Worm (Caenorhabditis elegans) whole organism, mixed stage, embryonic: Measurements from ENCODE around the gene T24C4.3.

Source experiments
- M03D4.4 ChIP-seq: sonication (generic microtip); optimal IDR thresholded peaks from 2 replicates; lab custom pipeline; 2017; ENCODE audit warnings: mild to moderate bottlenecking, missing genetic modification characterization, missing compliant biosample characterization
- bed-3 ChIP-seq: fragments of 200-800 bp; sonication (Bioruptor generic); optimal IDR thresholded peaks from 3 replicates; lab custom pipeline; 2018; ENCODE audit warnings: mild to moderate bottlenecking, missing genetic modification characterization, moderate library complexity, missing compliant biosample characterization
- blmp-1 ChIP-seq: fragments of 150-350 bp; optimal IDR thresholded peaks from 2 replicates; lab custom pipeline; 2014; ENCODE audit warnings: missing biosample characterization, missing genetic modification characterization
- ceh-39 ChIP-seq: fragments of 150-350 bp; optimal IDR thresholded peaks from 2 replicates; lab custom pipeline; 2014; ENCODE audit warnings: missing biosample characterization, missing genetic modification characterization
- ceh-43 ChIP-seq: fragments of 200-800 bp; sonication (Bioruptor generic); optimal IDR thresholded peaks from 2 replicates; lab custom pipeline; 2018; ENCODE audit warnings: mild to moderate bottlenecking, missing genetic modification characterization, moderate library complexity, missing compliant biosample characterization
- ceh-83 ChIP-seq: fragments of 200-800 bp; sonication (Bioruptor generic); optimal IDR thresholded peaks from 2 replicates; lab custom pipeline; 2018; ENCODE audit warnings: mild to moderate bottlenecking, missing genetic modification characterization, missing compliant biosample characterization
- ces-1 ChIP-seq: fragments of 150-350 bp; optimal IDR thresholded peaks from 2 replicates; lab custom pipeline; 2014; ENCODE audit warnings: missing biosample characterization, missing genetic modification reagents, missing genetic modification characterization
- cnd-1 ChIP-seq: fragments of 200-800 bp; sonication (Bioruptor generic); optimal IDR thresholded peaks from 2 replicates; lab custom pipeline; 2018; ENCODE audit warnings: mild to moderate bottlenecking, missing genetic modification characterization, missing compliant biosample characterization
- drap-1 ChIP-seq: fragments of 200-800 bp; sonication (Bioruptor generic); optimal IDR thresholded peaks from 3 replicates; lab custom pipeline; 2018; ENCODE audit warnings: mild to moderate bottlenecking, missing genetic modification characterization, missing compliant biosample characterization
- elt-1 ChIP-seq: sonication (generic microtip); optimal IDR thresholded peaks from 2 replicates; lab custom pipeline; 2017; ENCODE audit warnings: missing genetic modification characterization, mild to moderate bottlenecking, missing compliant biosample characterization, antibody characterized with exemption, moderate library complexity, borderline replicate concordance; ENCODE audit not compliant: insufficient read depth
- elt-3 ChIP-seq: fragments of 150-350 bp; optimal IDR thresholded peaks from 2 replicates; lab custom pipeline; 2014; ENCODE audit warnings: missing biosample characterization, missing genetic modification characterization
- ham-2 ChIP-seq: fragments of 200-800 bp; sonication (Bioruptor generic); optimal IDR thresholded peaks from 2 replicates; lab custom pipeline; 2018; ENCODE audit warnings: mild to moderate bottlenecking, missing genetic modification characterization, missing compliant biosample characterization
- hlh-1 ChIP-seq: fragments of 150-350 bp; optimal IDR thresholded peaks from 2 replicates; lab custom pipeline; 2014; ENCODE audit warnings: missing biosample characterization, missing genetic modification reagents, missing genetic modification characterization
- lin-13 ChIP-seq: fragments of 150-350 bp; optimal IDR thresholded peaks from 2 replicates; lab custom pipeline; 2014; ENCODE audit warnings: missing biosample characterization, missing genetic modification characterization
- lin-32 ChIP-seq: fragments of 200-800 bp; sonication (Bioruptor generic); optimal IDR thresholded peaks from 2 replicates; lab custom pipeline; 2018; ENCODE audit warnings: mild to moderate bottlenecking, missing genetic modification characterization, missing compliant biosample characterization
- lsy-2 ChIP-seq: fragments of 150-350 bp; optimal IDR thresholded peaks from 2 replicates; lab custom pipeline; 2014; ENCODE audit warnings: missing biosample characterization, missing genetic modification characterization
- mab-5 ChIP-seq: fragments of 150-350 bp; optimal IDR thresholded peaks from 2 replicates; lab custom pipeline; 2014; ENCODE audit warnings: missing biosample characterization, missing genetic modification characterization
- mep-1 ChIP-seq: fragments of 150-350 bp; optimal IDR thresholded peaks from 2 replicates; lab custom pipeline; 2017; ENCODE audit warnings: missing biosample characterization, missing genetic modification reagents, missing genetic modification characterization, inconsistent platforms
- mls-2 ChIP-seq: sonication (generic microtip); optimal IDR thresholded peaks from 2 replicates; lab custom pipeline; 2016; ENCODE audit warnings: mild to moderate bottlenecking, missing genetic modification characterization, moderate library complexity, missing compliant biosample characterization
- nhr-12 ChIP-seq: fragments of 150-350 bp; optimal IDR thresholded peaks from 2 replicates; lab custom pipeline; 2014; ENCODE audit warnings: missing biosample characterization, missing genetic modification characterization
- nhr-2 ChIP-seq: fragments of 150-350 bp; optimal IDR thresholded peaks from 2 replicates; lab custom pipeline; 2014; ENCODE audit warnings: missing biosample characterization, missing genetic modification characterization
- nhr-237 ChIP-seq: fragments of 150-350 bp; optimal IDR thresholded peaks from 2 replicates; lab custom pipeline; 2014; ENCODE audit warnings: missing biosample characterization, missing genetic modification characterization
- nhr-28 ChIP-seq: fragments of 150-350 bp; optimal IDR thresholded peaks from 2 replicates; lab custom pipeline; 2014; ENCODE audit warnings: missing biosample characterization, missing genetic modification characterization
- nhr-76 ChIP-seq: sonication (generic microtip); optimal IDR thresholded peaks from 2 replicates; lab custom pipeline; 2017; ENCODE audit warnings: missing biosample characterization, missing genetic modification characterization
- pha-4 ChIP-seq: fragments of 150-350 bp; optimal IDR thresholded peaks from 2 replicates; lab custom pipeline; 2018; ENCODE audit warnings: missing biosample characterization, missing genetic modification reagents, missing genetic modification characterization
- sem-2 ChIP-seq: fragments of 200-800 bp; sonication (Bioruptor generic); optimal IDR thresholded peaks from 2 replicates; lab custom pipeline; 2018; ENCODE audit warnings: mild to moderate bottlenecking, missing genetic modification characterization, missing compliant biosample characterization
- snpc-4 ChIP-seq: fragments of 150-350 bp; optimal IDR thresholded peaks from 2 replicates; lab custom pipeline; 2014; ENCODE audit warnings: missing biosample characterization, missing genetic modification characterization
- sptf-1 ChIP-seq: sonication (generic microtip); optimal IDR thresholded peaks from 2 replicates; lab custom pipeline; 2017; ENCODE audit warnings: mild to moderate bottlenecking, missing genetic modification characterization, moderate library complexity, missing compliant biosample characterization
- tbx-8 ChIP-seq: fragments of 200-800 bp; sonication (Bioruptor generic); optimal IDR thresholded peaks from 2 replicates; lab custom pipeline; 2018; ENCODE audit warnings: mild to moderate bottlenecking, missing genetic modification characterization, moderate library complexity, missing compliant biosample characterization
- unc-120 ChIP-seq: sonication (generic microtip); optimal IDR thresholded peaks from 2 replicates; lab custom pipeline; 2017; ENCODE audit warnings: missing genetic modification characterization, missing compliant biosample characterization; ENCODE audit not compliant: poor library complexity, severe bottlenecking
- unc-62 ChIP-seq: fragments of 150-350 bp; optimal IDR thresholded peaks from 2 replicates; lab custom pipeline; 2014; ENCODE audit warnings: missing biosample characterization, missing genetic modification reagents, missing genetic modification characterization
- zip-8 ChIP-seq: fragments of 150-350 bp; optimal IDR thresholded peaks from 2 replicates; lab custom pipeline; 2014; ENCODE audit warnings: missing biosample characterization, missing genetic modification characterization
- ztf-11 ChIP-seq: fragments of 150-350 bp; optimal IDR thresholded peaks from 2 replicates; lab custom pipeline; 2014; ENCODE audit warnings: missing biosample characterization, missing genetic modification characterization

The T24C4.3 gene

DNA sequence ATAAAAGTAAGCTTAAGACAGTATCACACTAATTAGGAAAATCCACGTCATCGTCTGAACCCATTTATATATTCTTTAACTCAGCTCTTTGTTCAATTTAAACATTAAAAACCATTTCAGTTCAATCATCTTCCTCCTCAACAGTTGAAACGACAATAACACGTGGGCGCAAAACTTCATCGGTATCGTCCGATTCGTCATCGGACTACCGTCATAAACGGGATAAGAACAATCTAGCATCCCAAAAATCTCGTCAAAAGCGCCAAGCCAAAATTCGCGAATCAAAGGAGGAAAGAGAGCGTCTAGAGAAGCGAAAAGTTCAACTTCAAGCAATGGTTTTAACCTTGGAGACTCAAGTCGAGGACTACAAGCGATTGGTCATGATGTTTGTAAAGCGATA lies 37.1 kb downstream of the T24C4.3 start:
- TF ChIP-seq lin-32 (GFP tag; lab: Kevin White, UChicago) (no peak), mls-2 (tag; lab: Kevin White, UChicago) (no peak), lin-13 (tag; lab: Kevin White, UChicago) (no peak), ham-2 (GFP tag; lab: Kevin White, UChicago) (no peak), pha-4 (tag; lab: Kevin White, UChicago) (no peak), unc-62 (GFP tag; lab: Kevin White, UChicago) (no peak), sem-2 (GFP tag; lab: Kevin White, UChicago) (no peak), zip-8 (tag; lab: Kevin White, UChicago) (no peak), tbx-8 (GFP tag; lab: Kevin White, UChicago) (no peak), M03D4.4 (tag; lab: Kevin White, UChicago) (no peak), nhr-2 (no peak), elt-1 (no peak), nhr-237 (tag; lab: Kevin White, UChicago) (no peak), lsy-2 (tag; lab: Kevin White, UChicago) (no peak), unc-120 (no peak), nhr-28 (no peak)

DNA sequence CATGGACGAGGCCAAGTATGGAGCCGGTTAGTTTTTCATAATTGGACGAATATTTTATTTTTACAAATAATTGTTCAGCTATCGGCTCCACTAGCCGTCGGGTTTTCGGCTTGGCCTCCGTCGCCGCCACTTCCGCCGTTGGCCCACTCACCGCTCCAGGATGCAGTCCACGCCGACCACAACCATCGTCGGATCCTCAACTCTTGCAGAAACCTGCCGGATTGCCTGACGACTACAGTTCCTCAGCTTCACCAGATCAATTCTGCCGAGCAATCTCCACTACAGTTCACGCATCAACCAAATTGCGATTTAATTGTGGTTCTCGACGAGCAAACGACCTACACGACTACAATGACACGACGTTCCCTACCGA lies 37.8 kb downstream of the T24C4.3 start:
- TF ChIP-seq nhr-237 (tag; lab: Kevin White, UChicago): no peak
- TF ChIP-seq ceh-83 (GFP tag; lab: Kevin White, UChicago): no peak
- TF ChIP-seq nhr-12 (tag; lab: Kevin White, UChicago): no peak
- TF ChIP-seq pha-4 (tag; lab: Kevin White, UChicago): no peak
- TF ChIP-seq ceh-39 (tag; lab: Kevin White, UChicago): no peak
- TF ChIP-seq bed-3 (GFP tag; lab: Kevin White, UChicago): no peak
- TF ChIP-seq ceh-43 (GFP tag; lab: Kevin White, UChicago): no peak
- TF ChIP-seq ces-1: no peak
- no peak for TF ChIP-seq tbx-8 (GFP tag; lab: Kevin White, UChicago)
- TF ChIP-seq blmp-1 (tag; lab: Kevin White, UChicago): no peak

DNA sequence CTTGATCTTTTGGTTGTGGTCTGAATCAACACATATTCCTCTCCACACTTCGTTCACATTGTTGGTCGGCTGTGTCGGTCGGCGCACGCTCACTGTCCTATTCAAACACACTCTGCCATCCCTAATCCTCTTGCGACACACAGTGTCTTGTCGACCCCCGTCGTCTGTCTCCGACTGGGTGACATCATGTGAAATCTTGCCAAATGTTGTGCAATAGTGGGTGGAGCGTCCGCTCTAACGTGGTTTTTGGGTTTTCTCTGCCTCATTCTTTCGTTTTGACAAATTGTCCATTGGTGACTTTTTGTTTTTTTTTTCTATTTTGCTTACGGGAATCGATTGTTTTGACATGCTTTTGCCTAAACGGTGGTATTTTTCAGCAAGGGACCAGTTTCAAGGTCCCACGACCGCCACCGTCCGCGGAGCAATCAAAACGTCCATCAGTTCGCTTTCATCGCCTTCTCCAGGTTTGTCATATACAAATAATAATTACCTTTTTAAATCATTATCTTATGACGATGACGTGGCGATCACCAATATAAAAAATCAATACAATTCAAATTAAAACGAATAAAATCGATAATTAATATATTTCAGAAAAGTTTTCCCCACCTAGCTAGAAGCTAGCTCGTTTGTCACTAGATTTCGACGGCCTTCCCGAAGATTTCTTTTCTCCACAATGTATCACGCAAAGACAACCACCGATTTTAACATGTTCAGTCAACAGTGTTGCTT lies 38.4 kb downstream of the T24C4.3 start:
- TF ChIP-seq elt-3 (peak; percentile 83), lin-32 (GFP tag; lab: Kevin White, UChicago) (no peak), M03D4.4 (tag; lab: Kevin White, UChicago) (peak; percentile 33), ceh-83 (GFP tag; lab: Kevin White, UChicago) (peak; percentile 51), blmp-1 (tag; lab: Kevin White, UChicago) (no peak), snpc-4 (no peak), mls-2 (tag; lab: Kevin White, UChicago) (peak; percentile 50), nhr-237 (tag; lab: Kevin White, UChicago) (peak; percentile 91), unc-62 (GFP tag; lab: Kevin White, UChicago) (peak; percentile 93), mab-5 (tag; lab: Kevin White, UChicago) (no peak), pha-4 (tag; lab: Kevin White, UChicago) (peak; percentile 94), nhr-28 (no peak), ham-2 (GFP tag; lab: Kevin White, UChicago) (peak; percentile 35), nhr-76 (tag; lab: Kevin White, UChicago) (no peak), mep-1 (tag; lab: Kevin White, UChicago) (peak; percentile 84), drap-1 (GFP tag; lab: Kevin White, UChicago) (peak; percentile 64), elt-1 (peak; percentile 36), nhr-2 (peak; percentile 54), cnd-1 (tag; lab: Kevin White, UChicago) (peak; percentile 53), ztf-11 (peak; percentile 19), sem-2 (GFP tag; lab: Kevin White, UChicago) (no peak), unc-120 (peak; percentile 57), ceh-39 (tag; lab: Kevin White, UChicago) (peak; percentile 52), lsy-2 (tag; lab: Kevin White, UChicago) (peak; percentile 66), lin-13 (tag; lab: Kevin White, UChicago) (peak; percentile 67), ces-1 (peak; percentile 64), zip-8 (tag; lab: Kevin White, UChicago) (peak; percentile 36), bed-3 (GFP tag; lab: Kevin White, UChicago) (no peak), hlh-1 (tag; lab: Kevin White, UChicago) (peak; percentile 25), ceh-43 (GFP tag; lab: Kevin White, UChicago) (no peak), sptf-1 (tag; lab: Kevin White, UChicago) (peak; percentile 66)
